Fruit fly (Drosophila melanogaster) Kc167 (cell line): Measurements from ENCODE around the gene CG1529.

Experiments
- Myc ChIP-seq: fragments of >200 bp; optimal IDR thresholded peaks from 2 replicates; lab custom pipeline; 2017; ENCODE audit warnings: missing external identifiers
- psq ChIP-seq: fragments of >200 bp; optimal IDR thresholded peaks from 2 replicates; lab custom pipeline; 2017; ENCODE audit warnings: missing external identifiers
- ttk ChIP-seq: sonication (Bioruptor generic); optimal IDR thresholded peaks from 2 replicates; lab custom pipeline; 2017; ENCODE audit warnings: missing external identifiers

- TF ChIP-seq ttk (lab: Kevin White, UChicago) (no peak), psq (lab: Kevin White, UChicago) (no peak), Myc (no peak)
These were observed 21.2 kb downstream of the CG1529 start for dm6 chrX:21010541-21010940.
